Worm (Caenorhabditis elegans): ENCODE data around the gene srx-105.

DNA sequence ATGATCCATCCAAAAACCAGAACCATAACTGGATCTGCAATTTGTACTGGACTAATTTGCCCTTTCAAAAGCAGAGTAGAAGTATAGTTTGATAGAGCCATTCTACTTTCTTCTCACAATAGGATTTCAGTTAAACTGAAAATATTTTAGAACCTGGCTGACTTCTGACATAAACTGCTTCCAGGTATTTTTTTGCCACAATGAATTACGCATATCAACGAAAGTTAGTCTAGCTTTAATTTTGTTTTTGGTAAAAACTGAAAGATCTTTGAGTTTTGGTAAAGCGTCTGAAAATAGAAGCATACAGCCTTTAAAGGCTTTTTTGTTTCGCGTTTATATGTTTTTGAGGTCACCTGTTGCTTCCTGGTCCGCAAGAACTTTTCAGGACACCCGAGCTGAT, 10.6 kb downstream of the srx-105 start, which contains the start of gene srx-101:
- no peak for TF ChIP-seq snpc-4 (tag; optimal IDR thresholded peaks at IDR 0.05)
- TF ChIP-seq aly-2 (tag; optimal IDR thresholded peaks at IDR 0.05), result no peak
- no peak for TF ChIP-seq R02D3.7 (tag; optimal IDR thresholded peaks at IDR 0.05)
- no peak for TF ChIP-seq ztf-11 (tag; optimal IDR thresholded peaks at IDR 0.05)
- TF ChIP-seq unc-39 (tag; optimal IDR thresholded peaks at IDR 0.05), result no peak
- no peak for TF ChIP-seq elt-2 (tag; optimal IDR thresholded peaks at IDR 0.05)
- no peak for TF ChIP-seq nhr-28 (tag; optimal IDR thresholded peaks at IDR 0.05)
- no peak for TF ChIP-seq fkh-10 (GFP tag; optimal IDR thresholded peaks at IDR 0.05)
- no peak for TF ChIP-seq ama-1 (optimal IDR thresholded peaks at IDR 0.05)
- TF ChIP-seq nhr-11 (tag; optimal IDR thresholded peaks at IDR 0.05), result no peak

All from whole organism, L3 larva.